Fruit fly (Drosophila melanogaster): ENCODE data around the gene CG9500.

Gene CG9500

dm6 chr2L:6351809-6352182, 6.3 kb downstream of the CG9500 start (continued):
- TF ChIP-seq CG33557 (GFP tag; optimal IDR thresholded peaks at IDR 0.05) (no peak), CG8765 (GFP tag; IDR thresholded peaks at IDR 0.05) (peak; percentile 55; the same call in 1 of the 2 replicates), CG1024 (GFP tag; IDR thresholded peaks at IDR 0.05) (peak; percentile 41), Gug (GFP tag; IDR thresholded peaks at IDR 0.05) (peak; percentile 74; the same call in 3 of the 4 replicates), dpn (GFP tag; optimal IDR thresholded peaks at IDR 0.05) (peak; percentile 83 to 88), CG3065 (GFP tag; optimal IDR thresholded peaks at IDR 0.05) (peak; percentile 15), bsh (GFP tag; optimal IDR thresholded peaks at IDR 0.05) (peak in 1 of 2 experiments; percentile 66), stc (GFP tag; IDR thresholded peaks at IDR 0.05) (peak; percentile 77), hth (optimal IDR thresholded peaks at IDR 0.05) (no peak), Hand (GFP tag; optimal IDR thresholded peaks at IDR 0.05) (peak; percentile 66), CG4707 (GFP tag; optimal IDR thresholded peaks at IDR 0.05) (no peak), Side (GFP tag; optimal IDR thresholded peaks at IDR 0.05) (peak; percentile 54), dmrt99B (tag; optimal IDR thresholded peaks at IDR 0.05) (peak; percentile 92), sim (GFP tag; IDR thresholded peaks at IDR 0.05) (no peak; the same call in 1 of the 2 replicates), mam (GFP tag; optimal IDR thresholded peaks at IDR 0.05) (peak; percentile 96), CG1602 (GFP tag; optimal IDR thresholded peaks at IDR 0.05) (peak; percentile 77), tna (GFP tag; IDR thresholded peaks at IDR 0.05; ENCODE audit: partially characterized antibody) (no peak), Neu2 (GFP tag; optimal IDR thresholded peaks at IDR 0.05; ENCODE audit: borderline replicate concordance) (no peak), fd102C (GFP tag; optimal IDR thresholded peaks at IDR 0.05) (no peak), CG7928 (GFP tag; optimal IDR thresholded peaks at IDR 0.05) (peak; percentile 52), CG33213 (GFP tag; optimal IDR thresholded peaks at IDR 0.05) (peak; percentile 61), CG7839 (tag; optimal IDR thresholded peaks at IDR 0.05) (peak; percentile 95), wor (GFP tag; IDR thresholded peaks at IDR 0.05) (peak; percentile 74), HLHmδ (GFP tag; optimal IDR thresholded peaks at IDR 0.05) (no peak), CG31441 (GFP tag; IDR thresholded peaks at IDR 0.05) (peak; percentile 67), jumu (GFP tag; optimal IDR thresholded peaks at IDR 0.05) (peak; percentile 76), MBD-R2 (GFP tag; IDR thresholded peaks at IDR 0.05) (peak; percentile 50; the same call in 1 of the 2 replicates), ara (GFP tag; IDR thresholded peaks at IDR 0.05) (peak; percentile 59; the same call in 1 of the 2 replicates), nmo (GFP tag; optimal IDR thresholded peaks at IDR 0.05) (peak; percentile 89), ro (GFP tag; IDR thresholded peaks at IDR 0.05) (peak; percentile 58; the same call in 1 of the 2 replicates), CrebB (tag; optimal IDR thresholded peaks at IDR 0.05) (peak; percentile 73), bowl (GFP tag; IDR thresholded peaks at IDR 0.05) (no peak), da (GFP tag; optimal IDR thresholded peaks at IDR 0.05) (peak; percentile 38), Xrp1 (GFP tag; IDR thresholded peaks at IDR 0.05) (peak; percentile 81), NK7.1 (GFP tag; optimal IDR thresholded peaks at IDR 0.05) (peak; percentile 66), Trl (optimal IDR thresholded peaks at IDR 0.05) (no peak), Trl (GFP tag; optimal IDR thresholded peaks at IDR 0.05) (peak; percentile 69), oc (tag; optimal IDR thresholded peaks at IDR 0.05) (peak; percentile 30), Hr51 (GFP tag; optimal IDR thresholded peaks at IDR 0.05) (peak; percentile 48 to 89), chm (GFP tag; IDR thresholded peaks at IDR 0.05) (no peak), CG14667 (GFP tag; IDR thresholded peaks at IDR 0.05) (peak; percentile 74), hb (GFP tag; IDR thresholded peaks at IDR 0.05; ENCODE audit: partially characterized antibody) (no peak), CG1233 (GFP tag; optimal IDR thresholded peaks at IDR 0.05) (peak; percentile 82), Dref (GFP tag; IDR thresholded peaks at IDR 0.05) (no peak), zen (tag; optimal IDR thresholded peaks at IDR 0.05) (peak; percentile 52), HLH3B (GFP tag; IDR thresholded peaks at IDR 0.05) (peak; percentile 81), maf-S (GFP tag; optimal IDR thresholded peaks at IDR 0.05) (peak; percentile 70), CG18476 (GFP tag; optimal IDR thresholded peaks at IDR 0.05) (peak; percentile 57), CG3163 (GFP tag; optimal IDR thresholded peaks at IDR 0.05) (peak; percentile 42), pan (optimal IDR thresholded peaks at IDR 0.05) (no peak), pan (GFP tag; optimal IDR thresholded peaks at IDR 0.05 in 1 of 2, IDR thresholded peaks at IDR 0.05 in 1 of 2) (peak in 1 of 2 experiments; percentile 78), Vsx1 (GFP tag; optimal IDR thresholded peaks at IDR 0.05) (peak; percentile 56)

Measured in whole organism, embryonic.